Worm (Caenorhabditis elegans) whole organism, L2 larva: ENCODE results near the gene srw-29.

Source experiments
- ZK546.5 ChIP-seq: sonication (generic microtip); optimal IDR thresholded peaks from 2 replicates; lab custom pipeline; 2017; ENCODE audit warnings: missing biosample characterization, missing genetic modification characterization
- aly-2 ChIP-seq: fragments of 150-350 bp; optimal IDR thresholded peaks from 2 replicates; lab custom pipeline; 2014; ENCODE audit warnings: missing biosample characterization, missing genetic modification characterization
- ama-1 ChIP-seq: fragments of 150-350 bp; optimal IDR thresholded peaks from 2 replicates; lab custom pipeline; 2018; ENCODE audit warnings: inconsistent platforms
- blmp-1 ChIP-seq: sonication (generic microtip); optimal IDR thresholded peaks from 2 replicates; lab custom pipeline; 2017; ENCODE audit warnings: missing genetic modification characterization, mild to moderate bottlenecking, missing compliant biosample characterization, antibody characterized with exemption, moderate library complexity; ENCODE audit not compliant: insufficient read depth
- ceh-16 ChIP-seq: fragments of 150-350 bp; optimal IDR thresholded peaks from 2 replicates; lab custom pipeline; 2014; ENCODE audit warnings: missing biosample characterization, missing genetic modification characterization
- ceh-82 ChIP-seq: fragments of 150-350 bp; optimal IDR thresholded peaks from 2 replicates; lab custom pipeline; 2014; ENCODE audit warnings: missing biosample characterization, missing genetic modification characterization
- dmd-4 ChIP-seq: sonication (generic microtip); optimal IDR thresholded peaks from 2 replicates; lab custom pipeline; 2017; ENCODE audit warnings: missing biosample characterization, missing genetic modification characterization
- egl-27 ChIP-seq: sonication (generic microtip); optimal IDR thresholded peaks from 3 replicates; lab custom pipeline; 2017; ENCODE audit warnings: missing biosample characterization, missing genetic modification reagents, missing genetic modification characterization
- elt-1 ChIP-seq: fragments of 150-350 bp; optimal IDR thresholded peaks from 2 replicates; lab custom pipeline; 2014; ENCODE audit warnings: missing biosample characterization, missing genetic modification characterization
- elt-3 ChIP-seq: sonication (generic microtip); optimal IDR thresholded peaks from 2 replicates; lab custom pipeline; 2017; ENCODE audit warnings: missing biosample characterization, missing genetic modification characterization
- fos-1 ChIP-seq: fragments of 150-350 bp; optimal IDR thresholded peaks from 2 replicates; lab custom pipeline; 2014; ENCODE audit warnings: missing biosample characterization, missing genetic modification characterization
- gmeb-1 ChIP-seq: fragments of 150-350 bp; optimal IDR thresholded peaks from 2 replicates; lab custom pipeline; 2014; ENCODE audit warnings: missing biosample characterization, missing genetic modification characterization
- lin-11 ChIP-seq: fragments of 150-350 bp; sonication (generic microtip); optimal IDR thresholded peaks from 2 replicates; lab custom pipeline; 2014; ENCODE audit warnings: missing biosample characterization, missing genetic modification characterization, inconsistent platforms, mixed read lengths
- lin-13 ChIP-seq: fragments of 150-350 bp; optimal IDR thresholded peaks from 2 replicates; lab custom pipeline; 2014; ENCODE audit warnings: missing biosample characterization, missing genetic modification reagents, missing genetic modification characterization
- lin-39 ChIP-seq: fragments of 150-350 bp; optimal IDR thresholded peaks from 2 replicates; lab custom pipeline; 2014; ENCODE audit warnings: missing biosample characterization, missing genetic modification reagents, missing genetic modification characterization
- lsy-2 ChIP-seq, 2 experiments: fragments of 150-350 bp in 1 of 2; sonication (generic microtip) in 1 of 2; optimal IDR thresholded peaks; 2 replicates each; lab custom pipeline; 2014 to 2017; ENCODE audit warnings: missing biosample characterization in 2 of 2, missing genetic modification characterization in 2 of 2
- mab-5 ChIP-seq: fragments of 150-350 bp; optimal IDR thresholded peaks from 2 replicates; lab custom pipeline; 2014; ENCODE audit warnings: missing biosample characterization, missing genetic modification characterization
- mbf-1 ChIP-seq: sonication (generic microtip); optimal IDR thresholded peaks from 2 replicates; lab custom pipeline; 2017; ENCODE audit warnings: missing biosample characterization, missing genetic modification characterization
- nhr-11 ChIP-seq: fragments of 150-350 bp; optimal IDR thresholded peaks from 2 replicates; lab custom pipeline; 2014; ENCODE audit warnings: missing biosample characterization, missing genetic modification characterization
- nhr-21 ChIP-seq: fragments of 150-350 bp; optimal IDR thresholded peaks from 2 replicates; lab custom pipeline; 2014; ENCODE audit warnings: missing biosample characterization, missing genetic modification characterization
- nhr-25 ChIP-seq: fragments of 150-350 bp; sonication (generic microtip); optimal IDR thresholded peaks from 3 replicates; lab custom pipeline; 2014; ENCODE audit warnings: missing biosample characterization, missing genetic modification characterization
- nhr-77 ChIP-seq: fragments of 150-350 bp; optimal IDR thresholded peaks from 2 replicates; lab custom pipeline; 2014; ENCODE audit warnings: missing biosample characterization, missing genetic modification characterization
- sma-3 ChIP-seq: sonication (generic microtip); optimal IDR thresholded peaks from 2 replicates; lab custom pipeline; 2016; ENCODE audit warnings: missing genetic modification reagents, missing genetic modification characterization, missing compliant biosample characterization
- sma-9 ChIP-seq, 2 experiments: fragments of 150-350 bp in 1 of 2; sonication (generic microtip) in 1 of 2; optimal IDR thresholded peaks; 2 replicates each; lab custom pipeline; 2014 to 2016; ENCODE audit warnings: missing genetic modification characterization in 2 of 2, mild to moderate bottlenecking in 1 of 2, missing biosample characterization in 1 of 2, missing compliant biosample characterization in 1 of 2, missing genetic modification reagents in 1 of 2, moderate library complexity in 1 of 2
- snpc-4 ChIP-seq: fragments of 150-350 bp; optimal IDR thresholded peaks from 2 replicates; lab custom pipeline; 2014; ENCODE audit warnings: missing biosample characterization, missing genetic modification characterization
- unc-39 ChIP-seq: fragments of 150-350 bp; optimal IDR thresholded peaks from 2 replicates; lab custom pipeline; 2014; ENCODE audit warnings: missing biosample characterization, missing genetic modification characterization
- unc-55 ChIP-seq: fragments of 150-350 bp; sonication (generic microtip); optimal IDR thresholded peaks from 3 replicates; lab custom pipeline; 2014; ENCODE audit warnings: missing biosample characterization, missing genetic modification reagents, missing genetic modification characterization
- unc-62 ChIP-seq: fragments of 150-350 bp; optimal IDR thresholded peaks from 2 replicates; lab custom pipeline; 2014; ENCODE audit warnings: missing biosample characterization, missing genetic modification reagents, missing genetic modification characterization
- ztf-1 ChIP-seq: fragments of 200-800 bp; sonication (Bioruptor generic); conservative IDR thresholded peaks from 2 replicates; pipeline ENCODE4 v1.3.6; 2022; ENCODE audit warnings: missing genetic modification characterization, missing compliant biosample characterization
- ztf-11 ChIP-seq: sonication (generic microtip); optimal IDR thresholded peaks from 2 replicates; lab custom pipeline; 2017; ENCODE audit warnings: missing biosample characterization, missing genetic modification characterization
- ztf-4 ChIP-seq: fragments of 150-350 bp; optimal IDR thresholded peaks from 2 replicates; lab custom pipeline; 2014; ENCODE audit warnings: missing biosample characterization, missing genetic modification characterization

srw-29 gene

DNA sequence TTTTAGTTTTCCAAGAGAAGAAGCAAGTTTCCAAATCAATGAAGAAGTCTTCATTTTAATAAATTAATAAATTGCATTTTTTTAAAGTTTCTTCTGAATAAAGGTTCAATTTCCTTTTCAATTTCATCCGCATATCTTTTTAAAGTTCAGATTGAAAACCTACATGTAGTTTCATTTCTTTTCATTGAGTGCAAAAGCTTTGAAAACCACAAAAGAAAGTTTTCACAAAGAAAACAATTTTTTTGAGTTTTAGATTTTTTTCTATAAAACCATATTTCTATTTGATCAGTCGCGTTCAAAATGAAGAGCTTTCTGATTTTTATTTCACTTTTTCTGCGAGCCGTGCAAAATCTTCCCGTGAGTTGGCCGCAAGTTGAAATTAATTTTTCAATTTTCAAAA is 21.3 kb upstream of the srw-29 start, which contains the start of gene T08G3.6:
T08G3.6 (plus strand) TSS at position 301 of the 400 bp plus-strand sequence.
- TF ChIP-seq nhr-77 (tag; lab: Kevin White, UChicago) (no peak), unc-55 (GFP tag; lab: Kevin White, UChicago) (no peak), elt-1 (tag; lab: Kevin White, UChicago) (no peak), lin-39 (tag; lab: Kevin White, UChicago) (no peak), ZK546.5 (tag; lab: Kevin White, UChicago) (no peak), ceh-16 (tag; lab: Kevin White, UChicago) (no peak)

DNA sequence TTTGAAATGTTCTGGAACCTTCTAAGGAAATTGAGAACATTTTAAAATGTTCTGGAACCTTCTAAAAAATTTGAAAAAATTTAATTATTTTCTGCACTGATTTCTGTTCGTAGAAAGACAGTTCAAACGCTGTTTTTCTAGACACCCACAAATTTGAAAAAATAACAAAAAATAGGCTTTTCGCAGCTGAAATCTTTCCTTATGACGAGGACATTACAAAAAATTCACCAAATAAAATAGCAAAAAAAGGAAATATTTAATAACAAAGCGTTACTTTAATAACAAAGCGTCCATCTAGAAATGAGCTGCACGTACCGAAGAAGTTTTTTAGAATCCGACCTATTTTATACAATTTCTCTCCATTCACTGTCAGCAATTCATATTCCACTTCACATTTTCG is 19.3 kb upstream of the srw-29 start, which contains the start of gene srh-141:
srh-141 (plus strand) TSS at position 301 of the 400 bp plus-strand sequence.
- TF ChIP-seq ztf-4 (tag; lab: Kevin White, UChicago) (no peak), mbf-1 (tag; lab: Kevin White, UChicago) (no peak), mab-5 (tag; lab: Kevin White, UChicago) (no peak), fos-1 (tag; lab: Kevin White, UChicago) (no peak), egl-27 (tag; lab: Kevin White, UChicago) (no peak), lin-39 (tag; lab: Kevin White, UChicago) (no peak), elt-1 (tag; lab: Kevin White, UChicago) (no peak), sma-9 (GFP tag; optimal IDR thresholded peaks at IDR 0.05; lab: Kevin White, UChicago) (no peak), sma-9 (tag; optimal IDR thresholded peaks at IDR 0.05; lab: Kevin White, UChicago) (no peak), ceh-16 (tag; lab: Kevin White, UChicago) (no peak), nhr-25 (tag; lab: Kevin White, UChicago) (no peak), ceh-82 (no peak)
- TF ChIP-seq, all 48 proteins: peak for 0

DNA sequence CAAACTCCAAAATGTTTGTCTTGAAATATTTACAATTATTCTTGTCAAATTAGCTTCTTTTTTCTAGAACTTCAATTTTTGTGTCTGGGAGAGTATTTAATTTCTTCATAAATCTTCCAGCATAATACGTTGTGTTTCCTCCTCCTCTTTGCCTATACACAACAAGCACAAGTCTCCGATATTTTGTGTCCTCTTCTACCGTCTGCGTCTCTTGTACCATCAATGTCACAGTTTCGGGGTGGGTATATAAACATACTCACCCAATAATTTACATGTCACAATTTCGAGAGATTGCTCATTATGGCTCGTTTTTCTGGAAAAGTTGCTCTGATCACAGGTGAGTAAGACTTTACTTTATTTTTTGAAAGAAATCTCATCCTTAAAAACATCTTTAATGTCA is 13.2 kb upstream of the srw-29 start, which contains the start of gene F26D2.15:
F26D2.15 (plus strand) TSS at position 301 of the 400 bp plus-strand sequence.
- TF ChIP-seq lsy-2 (tag; optimal IDR thresholded peaks at IDR 0.05; lab: Kevin White, UChicago) (no peak), elt-3 (tag; lab: Kevin White, UChicago) (no peak), ceh-82 (no peak), gmeb-1 (tag; lab: Kevin White, UChicago) (no peak), ama-1 (lab: Kevin White, UChicago) (no peak), nhr-21 (tag; lab: Kevin White, UChicago) (no peak), ceh-16 (tag; lab: Kevin White, UChicago) (no peak), unc-55 (GFP tag; lab: Kevin White, UChicago) (no peak), mab-5 (tag; lab: Kevin White, UChicago) (no peak), aly-2 (tag; lab: Kevin White, UChicago) (no peak), unc-62 (GFP tag; lab: Kevin White, UChicago) (no peak)

DNA sequence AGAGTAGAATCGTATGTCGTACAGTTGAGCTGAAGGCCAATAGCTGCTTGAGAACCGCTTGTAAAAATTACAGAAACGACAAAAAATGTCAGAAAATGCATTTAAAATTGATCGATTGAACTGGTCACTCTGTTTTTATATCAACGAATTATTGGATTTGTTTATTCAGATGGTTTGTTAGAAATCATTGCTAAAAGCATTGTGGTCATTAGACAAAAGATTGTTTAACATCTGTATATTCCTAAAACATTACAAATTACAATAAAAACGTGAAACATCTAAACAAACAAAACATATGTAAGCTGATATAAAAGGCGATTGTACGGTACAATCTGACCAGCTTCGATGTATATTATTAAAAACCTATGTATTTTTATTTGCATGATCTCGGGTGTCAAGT is 11.2 kb upstream of the srw-29 start, which contains the start of the genes F26D2.13 and F26D2.14:
F26D2.13 (minus strand) TSS at position 101 of the 400 bp plus-strand sequence.
F26D2.14 (plus strand) TSS at position 346 of the 400 bp plus-strand sequence.
- no peak for TF ChIP-seq gmeb-1 (tag; lab: Kevin White, UChicago)
- no peak for TF ChIP-seq ztf-4 (tag; lab: Kevin White, UChicago)
- TF ChIP-seq lin-11: no peak
- no peak for TF ChIP-seq elt-1 (tag; lab: Kevin White, UChicago)
- no peak for TF ChIP-seq ZK546.5 (tag; lab: Kevin White, UChicago)
- no peak for TF ChIP-seq unc-39
- TF ChIP-seq nhr-25 (tag; lab: Kevin White, UChicago): no peak
- no peak for TF ChIP-seq ceh-16 (tag; lab: Kevin White, UChicago)
- TF ChIP-seq blmp-1 (tag; lab: Kevin White, UChicago): no peak
- TF ChIP-seq lin-13 (GFP tag; lab: Kevin White, UChicago): no peak
- no peak for TF ChIP-seq dmd-4 (tag; lab: Kevin White, UChicago)
- TF ChIP-seq nhr-77 (tag; lab: Kevin White, UChicago): no peak
- TF ChIP-seq mbf-1 (tag; lab: Kevin White, UChicago): no peak
- TF ChIP-seq, all 48 proteins: peak for 0

DNA sequence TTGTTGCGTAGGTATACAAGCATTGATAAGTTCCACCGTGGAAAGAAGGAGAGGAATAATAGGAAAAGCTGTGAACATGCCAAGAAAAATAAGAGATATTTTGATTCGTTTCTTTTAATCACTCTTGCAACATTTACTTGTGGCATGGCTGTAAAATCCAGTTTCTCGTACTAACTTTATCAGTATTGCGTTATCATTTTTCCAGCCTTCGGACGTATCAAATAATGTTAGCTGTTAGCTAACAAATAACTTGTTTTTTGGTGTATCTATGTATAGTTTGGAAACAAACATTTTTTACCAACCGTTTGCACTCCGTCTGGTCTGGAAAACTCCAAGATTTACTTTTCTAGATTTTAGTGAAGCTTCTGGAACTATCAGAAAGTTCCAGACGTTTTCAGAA is 9.1 kb upstream of the srw-29 start, which contains the start of gene clec-234:
clec-234 (minus strand) TSS at position 101 of the 400 bp plus-strand sequence.
- TF ChIP-seq nhr-21 (tag; lab: Kevin White, UChicago) (no peak), nhr-11 (tag; lab: Kevin White, UChicago) (no peak), ceh-82 (no peak)

DNA sequence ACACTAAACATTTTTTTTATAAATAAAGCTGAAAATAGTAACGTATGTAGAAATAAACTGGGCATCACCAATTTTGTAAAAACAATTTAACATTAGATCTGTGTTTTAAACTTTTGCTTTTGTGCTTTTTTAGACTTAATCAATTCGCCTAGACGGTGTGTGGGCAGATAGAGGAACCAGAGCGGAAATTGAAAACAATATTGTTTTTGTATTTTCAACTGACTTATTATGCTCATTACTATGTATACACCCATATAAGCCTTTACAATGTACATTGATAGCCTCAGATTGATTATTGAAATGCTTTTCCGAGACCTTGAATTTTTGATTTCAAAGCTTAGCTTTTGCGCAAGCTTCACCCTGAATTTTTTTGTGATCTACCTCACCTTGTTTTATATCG is 5.6 kb upstream of the srw-29 start, which contains the start of gene str-73:
str-73 (plus strand) TSS at position 301 of the 400 bp plus-strand sequence.
- TF ChIP-seq sma-3 (GFP tag; lab: Kevin White, UChicago) (no peak), ztf-11 (no peak), ztf-4 (tag; lab: Kevin White, UChicago) (no peak), snpc-4 (tag; lab: Kevin White, UChicago) (no peak), ztf-1 (GFP tag; lab: Robert Waterston, UW) (no peak)
